Fruit fly (Drosophila melanogaster): ENCODE results near the gene CG31139.

dm6 chr3R:22793953-22794352 lies 45.1 kb upstream of the CG31139 start:
- TF ChIP-seq CG11617 (GFP tag; optimal IDR thresholded peaks at IDR 0.05) (no peak), bab1 (GFP tag; optimal IDR thresholded peaks at IDR 0.05) (no peak), tj (GFP tag; optimal IDR thresholded peaks at IDR 0.05) (no peak)
